Fruit fly (Drosophila melanogaster): ENCODE data around the gene Mettl14.

DNA sequence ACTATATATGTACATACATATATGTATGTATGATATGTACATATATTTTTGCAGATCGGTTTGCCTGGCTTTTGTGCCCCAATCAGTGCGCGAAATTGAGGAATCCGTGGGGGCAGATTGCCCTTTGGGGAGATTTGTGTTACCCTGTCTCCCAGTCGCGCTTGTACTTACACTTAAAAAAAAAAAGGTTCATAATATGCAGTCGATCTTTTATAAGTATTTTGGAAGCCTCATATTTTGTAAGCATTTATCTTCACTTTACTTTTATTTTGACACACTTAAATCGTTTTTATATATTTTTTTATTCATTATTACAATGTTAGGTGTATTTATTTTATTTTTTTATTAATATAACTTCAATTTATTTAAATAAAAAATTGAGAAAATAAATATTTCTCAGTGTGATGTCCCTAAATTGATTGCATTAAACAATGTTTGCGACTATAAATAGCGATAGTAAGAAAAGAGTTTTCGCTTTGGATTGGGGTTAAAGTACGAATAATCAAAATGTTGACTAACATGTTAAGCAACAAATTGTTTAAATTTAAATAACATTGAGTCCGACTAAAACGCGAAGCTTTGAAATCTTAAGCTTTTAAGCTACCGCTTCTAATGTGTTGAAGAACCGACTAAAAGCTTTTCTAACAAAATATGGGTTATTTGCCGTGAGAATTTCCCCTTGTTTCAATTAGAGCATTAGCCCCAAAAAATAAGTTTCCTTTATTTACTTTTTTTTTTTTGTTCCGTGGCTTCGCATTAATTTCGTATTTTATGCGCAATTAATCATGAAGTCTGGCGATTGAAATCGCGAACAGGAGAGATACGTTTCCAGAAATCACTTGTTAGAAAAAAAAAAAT lies 18.4 kb downstream of the Mettl14 start:
- TF ChIP-seq Gug (GFP tag; IDR thresholded peaks at IDR 0.05), result no peak
- TF ChIP-seq Dp (GFP tag; optimal IDR thresholded peaks at IDR 0.05), result peak; percentile 48
- no peak for TF ChIP-seq HmgZ (tag; optimal IDR thresholded peaks at IDR 0.05)
- TF ChIP-seq mirr (GFP tag; optimal IDR thresholded peaks at IDR 0.05), result no peak
